Fruit fly (Drosophila melanogaster) whole organism, embryonic: ENCODE data around the gene CG5921.

Experiments
- CG10209 ChIP-seq: fragments of 200-800 bp; sonication (Bioruptor generic); optimal IDR thresholded peaks from 3 replicates; lab custom pipeline; 2017; ENCODE audit warnings: missing biosample characterization, mild to moderate bottlenecking, missing genetic modification characterization, missing genetic modification reagents
- CG12071 ChIP-seq: fragments of 200-800 bp; sonication (Bioruptor generic); optimal IDR thresholded peaks from 3 replicates; lab custom pipeline; 2018; ENCODE audit warnings: missing biosample characterization, mild to moderate bottlenecking, missing genetic modification characterization
- CG12104 ChIP-seq: fragments of 200-800 bp; sonication (Bioruptor generic); optimal IDR thresholded peaks from 3 replicates; lab custom pipeline; 2016; ENCODE audit warnings: missing biosample characterization, missing genetic modification characterization
- CG1233 ChIP-seq: fragments of 200-800 bp; sonication (Bioruptor generic); optimal IDR thresholded peaks from 4 replicates; lab custom pipeline; 2018; ENCODE audit warnings: missing biosample characterization, mild to moderate bottlenecking, missing genetic modification characterization
- CG12744 ChIP-seq: fragments of 200-800 bp; sonication (Bioruptor generic); optimal IDR thresholded peaks from 2 replicates; lab custom pipeline; 2016; ENCODE audit warnings: missing biosample characterization, missing genetic modification characterization
- CG14014 ChIP-seq: fragments of 200-800 bp; sonication (Bioruptor generic); IDR thresholded peaks from 2 replicates; pipeline ENCODE4 v1.3.6; 2022; ENCODE audit warnings: missing biosample characterization, missing genetic modification characterization
- CG14441 ChIP-seq: fragments of 200-800 bp; sonication (Bioruptor generic); IDR thresholded peaks from 2 replicates; pipeline ENCODE4 v1.3.6; 2022; ENCODE audit warnings: missing biosample characterization, missing genetic modification characterization
- CG16813 ChIP-seq: fragments of 200-800 bp; sonication (Bioruptor generic); IDR thresholded peaks from 3 replicates; pipeline ENCODE4 v1.3.6; 2022; ENCODE audit warnings: missing biosample characterization, missing genetic modification characterization; ENCODE audit not compliant: partially characterized antibody
- CG17912 ChIP-seq: fragments of 200-800 bp; sonication (Bioruptor generic); optimal IDR thresholded peaks from 2 replicates; lab custom pipeline; 2018; ENCODE audit warnings: missing biosample characterization, mild to moderate bottlenecking, missing genetic modification characterization
- CG18764 ChIP-seq: fragments of 200-800 bp; sonication (Bioruptor generic); optimal IDR thresholded peaks from 3 replicates; lab custom pipeline; 2016; ENCODE audit warnings: missing biosample characterization, missing genetic modification characterization
- CG2120 ChIP-seq: fragments of 200-800 bp; sonication (Bioruptor generic); optimal IDR thresholded peaks from 3 replicates; lab custom pipeline; 2016; ENCODE audit warnings: missing biosample characterization, missing genetic modification characterization
- CG2678 ChIP-seq: fragments of 200-800 bp; sonication (Bioruptor generic); optimal IDR thresholded peaks from 3 replicates; lab custom pipeline; 2019; ENCODE audit warnings: missing biosample characterization, mild to moderate bottlenecking, missing genetic modification characterization, moderate library complexity
- CG30403 ChIP-seq: fragments of 200-800 bp; sonication (Bioruptor generic); optimal IDR thresholded peaks from 3 replicates; lab custom pipeline; 2016; ENCODE audit warnings: missing biosample characterization, missing genetic modification characterization
- CG31365 ChIP-seq: fragments of 200-800 bp; sonication (Bioruptor generic); optimal IDR thresholded peaks from 2 replicates; lab custom pipeline; 2018; ENCODE audit warnings: missing biosample characterization, mild to moderate bottlenecking, missing genetic modification characterization
- CG4617 ChIP-seq: fragments of 200-800 bp; sonication (Bioruptor generic); optimal IDR thresholded peaks from 3 replicates; lab custom pipeline; 2016; ENCODE audit warnings: missing biosample characterization, missing genetic modification characterization, borderline replicate concordance
- CG4854 ChIP-seq: fragments of 200-800 bp; sonication (Bioruptor generic); optimal IDR thresholded peaks from 2 replicates; lab custom pipeline; 2016; ENCODE audit warnings: missing biosample characterization, missing genetic modification characterization, inconsistent platforms
- CG5245 ChIP-seq: fragments of 200-800 bp; sonication (Bioruptor generic); optimal IDR thresholded peaks from 3 replicates; lab custom pipeline; 2016; ENCODE audit warnings: missing biosample characterization, missing genetic modification characterization
- CG7745 ChIP-seq: fragments of 200-800 bp; sonication (Bioruptor generic); optimal IDR thresholded peaks from 2 replicates; lab custom pipeline; 2018; ENCODE audit warnings: missing biosample characterization, mild to moderate bottlenecking, missing genetic modification characterization, moderate library complexity
- CG7839 ChIP-seq: fragments of 200-800 bp; sonication (Bioruptor generic); optimal IDR thresholded peaks from 3 replicates; lab custom pipeline; 2018; ENCODE audit warnings: missing biosample characterization, mild to moderate bottlenecking, missing genetic modification characterization, moderate library complexity
- CG8281 ChIP-seq: fragments of 200-800 bp; sonication (Bioruptor generic); optimal IDR thresholded peaks from 2 replicates; lab custom pipeline; 2018; ENCODE audit warnings: missing biosample characterization, mild to moderate bottlenecking, missing genetic modification characterization, moderate library complexity
- CG8290 ChIP-seq, 3 experiments: fragments of 200-800 bp; sonication (Bioruptor generic); optimal IDR thresholded peaks; 2 replicates each; lab custom pipeline; 2016 to 2019; ENCODE audit warnings: missing biosample characterization in 3 of 3, missing genetic modification characterization in 3 of 3, mild to moderate bottlenecking in 2 of 3, moderate library complexity in 1 of 3
- CG9797 ChIP-seq: fragments of 200-800 bp; sonication (Bioruptor generic); optimal IDR thresholded peaks from 3 replicates; lab custom pipeline; 2018; ENCODE audit warnings: missing biosample characterization, mild to moderate bottlenecking, missing genetic modification characterization
- CTCF ChIP-seq: fragments of 200-800 bp; sonication (Bioruptor generic); optimal IDR thresholded peaks from 2 replicates; lab custom pipeline; 2017; ENCODE audit warnings: missing biosample characterization, mild to moderate bottlenecking, missing genetic modification characterization, moderate library complexity
- Deaf1 ChIP-seq: fragments of 200-800 bp; optimal IDR thresholded peaks from 3 replicates; lab custom pipeline; 2019; ENCODE audit warnings: missing biosample characterization, mild to moderate bottlenecking, missing genetic modification characterization, moderate library complexity
- Drgx ChIP-seq: fragments of 200-800 bp; sonication (Bioruptor generic); IDR thresholded peaks from 2 replicates; pipeline ENCODE4 v1.3.6; 2022; ENCODE audit warnings: missing biosample characterization, missing genetic modification characterization
- Ets97D ChIP-seq: fragments of 200-800 bp; sonication (Bioruptor generic); optimal IDR thresholded peaks from 3 replicates; lab custom pipeline; 2016; ENCODE audit warnings: missing biosample characterization, missing genetic modification characterization
- Gsc ChIP-seq: fragments of 200-800 bp; sonication (Bioruptor generic); IDR thresholded peaks from 2 replicates; pipeline ENCODE4 v1.3.6; 2022; ENCODE audit warnings: missing biosample characterization, missing genetic modification characterization
- HLH3B ChIP-seq: fragments of 200-800 bp; sonication (Bioruptor generic); IDR thresholded peaks from 2 replicates; pipeline ENCODE4 v1.3.6; 2022; ENCODE audit warnings: missing biosample characterization, missing genetic modification characterization
- MESR4 ChIP-seq: fragments of 200-800 bp; sonication (Bioruptor generic); optimal IDR thresholded peaks from 2 replicates; lab custom pipeline; 2018; ENCODE audit warnings: missing biosample characterization, mild to moderate bottlenecking, missing genetic modification characterization, moderate library complexity
- Meics ChIP-seq: fragments of 200-800 bp; sonication (Bioruptor generic); optimal IDR thresholded peaks from 2 replicates; lab custom pipeline; 2017; ENCODE audit warnings: missing biosample characterization, mild to moderate bottlenecking, missing genetic modification characterization
- Nf-YB ChIP-seq: fragments of 200-800 bp; sonication (Bioruptor generic); optimal IDR thresholded peaks from 3 replicates; lab custom pipeline; 2019; ENCODE audit warnings: missing biosample characterization, mild to moderate bottlenecking, missing genetic modification characterization, moderate library complexity
- Nf-YC ChIP-seq: fragments of 200-800 bp; optimal IDR thresholded peaks from 3 replicates; lab custom pipeline; 2019; ENCODE audit warnings: missing biosample characterization, mild to moderate bottlenecking, missing genetic modification characterization, moderate library complexity
- Side ChIP-seq: fragments of 200-800 bp; sonication (Bioruptor generic); optimal IDR thresholded peaks from 2 replicates; lab custom pipeline; 2016; ENCODE audit warnings: missing biosample characterization, missing genetic modification characterization
- abd-A ChIP-seq: fragments of 200-800 bp; sonication (Bioruptor generic); optimal IDR thresholded peaks from 3 replicates; lab custom pipeline; 2019; ENCODE audit warnings: missing biosample characterization, mild to moderate bottlenecking, missing genetic modification characterization, moderate library complexity
- amos ChIP-seq: fragments of 200-800 bp; sonication (Bioruptor generic); IDR thresholded peaks from 2 replicates; pipeline ENCODE4 v1.3.6; 2022; ENCODE audit warnings: missing biosample characterization, missing genetic modification characterization; ENCODE audit not compliant: partially characterized antibody
- ase ChIP-seq: fragments of 200-800 bp; sonication (Bioruptor generic); IDR thresholded peaks from 3 replicates; pipeline ENCODE4 v1.3.6; 2022; ENCODE audit warnings: missing biosample characterization, missing genetic modification characterization
- caup ChIP-seq: fragments of 200-800 bp; sonication (Bioruptor generic); optimal IDR thresholded peaks from 3 replicates; lab custom pipeline; 2017; ENCODE audit warnings: missing biosample characterization, mild to moderate bottlenecking, missing genetic modification characterization, moderate library complexity; ENCODE audit not compliant: severe bottlenecking
- dysf ChIP-seq: fragments of 200-800 bp; sonication (Bioruptor generic); IDR thresholded peaks from 3 replicates; pipeline ENCODE4 v1.3.6; 2022; ENCODE audit warnings: missing biosample characterization, missing genetic modification characterization
- ewg ChIP-seq: fragments of 200-800 bp; sonication (Bioruptor generic); optimal IDR thresholded peaks from 3 replicates; lab custom pipeline; 2017; ENCODE audit warnings: mild to moderate bottlenecking, missing biosample characterization, missing genetic modification reagents, missing genetic modification characterization
- gce ChIP-seq: fragments of 200-800 bp; sonication (Bioruptor generic); IDR thresholded peaks from 3 replicates; pipeline ENCODE4 v1.3.6; 2022; ENCODE audit warnings: missing biosample characterization, missing genetic modification characterization
- ham ChIP-seq: fragments of 200-800 bp; sonication (Bioruptor generic); IDR thresholded peaks from 2 replicates; pipeline ENCODE4 v1.3.6; 2022; ENCODE audit warnings: missing biosample characterization, missing genetic modification characterization
- p53 ChIP-seq: fragments of 200-800 bp; sonication (Bioruptor generic); optimal IDR thresholded peaks from 2 replicates; lab custom pipeline; 2016; ENCODE audit warnings: missing biosample characterization, missing genetic modification characterization
- peb ChIP-seq: fragments of 200-800 bp; sonication (Bioruptor generic); IDR thresholded peaks from 2 replicates; pipeline ENCODE4 v1.3.6; 2022; ENCODE audit warnings: missing biosample characterization, missing genetic modification characterization
- prd ChIP-seq, 3 experiments: fragments of >200 bp in 2 of 3; fragments of 200-800 bp in 1 of 3; sonication (Bioruptor generic) in 1 of 3; optimal IDR thresholded peaks in 2 of 3; IDR thresholded peaks in 1 of 3; 2 replicates in 2 of 3; 3 replicates in 1 of 3; pipeline versions ENCODE4 v1.3.6 to Lab custom; 2017 to 2022; ENCODE audit warnings: missing biosample characterization in 1 of 3, missing genetic modification characterization in 1 of 3
- ranshi ChIP-seq: fragments of 200-800 bp; sonication (Bioruptor generic); IDR thresholded peaks from 2 replicates; pipeline ENCODE4 v1.3.6; 2022; ENCODE audit warnings: missing biosample characterization, missing genetic modification characterization
- row ChIP-seq: fragments of 200-800 bp; sonication (Bioruptor generic); IDR thresholded peaks from 3 replicates; pipeline ENCODE4 v1.3.6; 2022; ENCODE audit warnings: missing biosample characterization, missing genetic modification characterization
- trem ChIP-seq: fragments of 200-800 bp; optimal IDR thresholded peaks from 3 replicates; lab custom pipeline; 2019; ENCODE audit warnings: missing biosample characterization, mild to moderate bottlenecking, missing genetic modification characterization, moderate library complexity
- trh ChIP-seq: fragments of 200-800 bp; sonication (Bioruptor generic); optimal IDR thresholded peaks from 2 replicates; lab custom pipeline; 2016; ENCODE audit warnings: missing biosample characterization, missing genetic modification characterization
- wdn ChIP-seq: fragments of 200-800 bp; sonication (Bioruptor generic); IDR thresholded peaks from 2 replicates; pipeline ENCODE4 v1.3.6; 2022; ENCODE audit warnings: missing biosample characterization, missing genetic modification characterization
- zf30C ChIP-seq: fragments of 200-800 bp; sonication (Bioruptor generic); optimal IDR thresholded peaks from 3 replicates; lab custom pipeline; 2018; ENCODE audit warnings: missing biosample characterization, mild to moderate bottlenecking, missing genetic modification characterization
- zfh1 ChIP-seq: fragments of 200-800 bp; sonication (Bioruptor generic); IDR thresholded peaks from 3 replicates; pipeline ENCODE4 v1.3.6; 2022; ENCODE audit warnings: missing biosample characterization, missing genetic modification characterization
- zfh2 ChIP-seq: fragments of 200-800 bp; sonication (Bioruptor generic); optimal IDR thresholded peaks from 2 replicates; lab custom pipeline; 2016; ENCODE audit warnings: missing biosample characterization, missing genetic modification characterization

Gene CG5921

DNA sequence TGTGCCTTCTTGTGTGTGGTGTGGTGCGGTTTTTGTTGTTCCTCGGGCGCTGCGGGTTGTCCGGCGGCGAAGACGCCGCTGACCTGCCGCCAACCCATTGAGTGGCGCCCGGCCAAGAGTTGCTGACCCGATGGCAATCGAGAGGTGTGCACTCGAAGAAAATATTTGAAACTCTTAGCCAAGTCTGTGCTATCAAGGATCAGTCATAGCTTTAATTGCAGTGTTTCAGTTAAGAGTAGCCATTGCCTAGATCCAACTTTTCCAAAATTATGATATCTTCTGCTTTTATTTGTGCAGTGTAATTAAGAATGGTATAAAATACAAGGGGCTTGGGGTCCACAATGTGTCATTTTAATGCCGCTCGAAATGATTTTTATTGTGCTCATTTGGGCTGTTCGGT, 26.0 kb upstream of the CG5921 start (continued):
- TF ChIP-seq CG14014 (no peak), Gsc (GFP tag; lab: Robert Waterston, UW) (no peak), Side (no peak), CG17912 (GFP tag; lab: Kevin White, UChicago) (no peak), CG10209 (peak; percentile 46), ranshi (peak; percentile 44; the same call in 1 of the 2 replicates), zfh2 (GFP tag; lab: Kevin White, UChicago) (no peak), p53 (GFP tag; lab: Kevin White, UChicago) (no peak), CG2678 (tag; lab: Kevin White, UChicago) (peak; percentile 42), CG8281 (tag; lab: Kevin White, UChicago) (no peak), Nf-YB (GFP tag; lab: Kevin White, UChicago) (no peak), abd-A (no peak), CG7745 (tag; lab: Kevin White, UChicago) (peak; percentile 0), ase (GFP tag; lab: Robert Waterston, UW) (peak; percentile 47; the same call in 1 of the 3 replicates), trh (no peak), Meics (GFP tag; lab: Kevin White, UChicago) (no peak), CTCF (no peak), Ets97D (GFP tag; lab: Kevin White, UChicago) (no peak), amos (GFP tag; lab: Robert Waterston, UW) (no peak), zf30C (GFP tag; lab: Kevin White, UChicago) (peak; percentile 70), CG12744 (GFP tag; lab: Kevin White, UChicago) (no peak), zfh1 (GFP tag; lab: Robert Waterston, UW) (peak; percentile 80), dysf (GFP tag; lab: Robert Waterston, UW) (peak; percentile 61; the same call in 2 of the 3 replicates), row (peak; percentile 56; the same call in 1 of the 3 replicates), CG12071 (GFP tag; lab: Kevin White, UChicago) (no peak), CG2120 (GFP tag; lab: Kevin White, UChicago) (no peak), trem (tag; lab: Kevin White, UChicago) (peak; percentile 42), CG18764 (peak; percentile 2), gce (GFP tag; lab: Robert Waterston, UW) (no peak), HLH3B (GFP tag; lab: Robert Waterston, UW) (no peak), CG30403 (peak; percentile 57), CG14441 (GFP tag; lab: Robert Waterston, UW) (0 out of 2 replicates have a peak, but pooled peaks have one; percentile 26), caup (GFP tag; lab: Kevin White, UChicago) (no peak), Deaf1 (tag; lab: Kevin White, UChicago) (no peak), CG8290 (GFP tag; optimal IDR thresholded peaks at IDR 0.05; lab: Kevin White, UChicago) (no peak), CG8290 (tag; optimal IDR thresholded peaks at IDR 0.05; lab: Kevin White, UChicago) (no peak), CG16813 (GFP tag; lab: Robert Waterston, UW) (no peak)

- no peak for TF ChIP-seq wdn (GFP tag; lab: Robert Waterston, UW)
- peak; percentile 79 for TF ChIP-seq Drgx (GFP tag; lab: Robert Waterston, UW)
- no peak for TF ChIP-seq CG7839 (tag; lab: Kevin White, UChicago)
- no peak for TF ChIP-seq prd (optimal IDR thresholded peaks at IDR 0.05; lab: Kevin White, UChicago)
- peak; percentile 38; the same call in 1 of the 3 replicates for TF ChIP-seq prd (GFP tag; IDR thresholded peaks at IDR 0.05; lab: Robert Waterston, UW)
- TF ChIP-seq CG1233 (GFP tag; lab: Kevin White, UChicago), result no peak
- TF ChIP-seq peb (GFP tag; lab: Robert Waterston, UW), result no peak
- no peak for TF ChIP-seq CG5245 (GFP tag; lab: Kevin White, UChicago)
- TF ChIP-seq CG2120 (GFP tag; lab: Kevin White, UChicago), result no peak
- no peak for TF ChIP-seq Nf-YC (tag; lab: Kevin White, UChicago)
- no peak for TF ChIP-seq ewg (GFP tag; lab: Kevin White, UChicago)
- TF ChIP-seq CG9797 (GFP tag; lab: Kevin White, UChicago), result no peak
- TF ChIP-seq CG4617, result no peak
- TF ChIP-seq CG31365 (tag; lab: Kevin White, UChicago), result no peak
- TF ChIP-seq CG4854 (GFP tag; lab: Kevin White, UChicago), result no peak
- TF ChIP-seq CG2678 (tag; lab: Kevin White, UChicago), result no peak
- TF ChIP-seq MESR4 (GFP tag; lab: Kevin White, UChicago), result no peak
- no peak for TF ChIP-seq CG12104 (GFP tag; lab: Kevin White, UChicago)
- TF ChIP-seq ham (GFP tag; lab: Robert Waterston, UW), result no peak
Measured at dm6 chrX:6027846-6028245, 22.8 kb upstream of the CG5921 start.
